Worm (Caenorhabditis elegans): Measurements from ENCODE around the gene F52H3.6.

F52H3.6 gene

DNA sequence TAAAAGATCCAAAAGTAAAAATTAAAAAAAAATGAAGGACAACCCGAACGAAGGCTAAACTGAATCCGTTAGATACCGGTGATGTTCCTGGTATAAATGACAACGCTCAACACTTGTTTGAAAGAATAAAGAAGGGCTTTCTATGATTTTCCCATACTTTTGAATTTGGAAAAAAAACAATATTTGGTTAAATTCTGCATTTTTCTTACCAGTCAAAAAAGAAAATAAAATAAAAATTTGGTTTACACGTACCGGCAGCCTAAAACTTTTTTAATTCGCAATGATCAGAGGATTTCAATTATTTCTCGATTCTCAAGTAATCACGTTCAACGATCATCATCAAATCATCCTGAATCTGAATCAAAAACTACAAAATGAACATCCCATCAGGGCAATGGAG is 26.7 kb downstream of the F52H3.6 start, which contains the start of gene ZK892.3:
TSS of gene ZK892.3 (plus strand) at position 301 of the 400 bp plus-strand sequence.
- TF ChIP-seq unc-62 (GFP tag; optimal IDR thresholded peaks at IDR 0.05) (no peak), nhr-11 (tag; optimal IDR thresholded peaks at IDR 0.05) (no peak), sea-2 (GFP tag; optimal IDR thresholded peaks at IDR 0.05) (no peak), lin-39 (tag; optimal IDR thresholded peaks at IDR 0.05) (no peak), nhr-67 (tag; optimal IDR thresholded peaks at IDR 0.05) (no peak), lsy-12 (tag; optimal IDR thresholded peaks at IDR 0.05) (no peak), ztf-11 (tag; optimal IDR thresholded peaks at IDR 0.05) (no peak), fkh-2 (tag; optimal IDR thresholded peaks at IDR 0.05) (no peak)

DNA sequence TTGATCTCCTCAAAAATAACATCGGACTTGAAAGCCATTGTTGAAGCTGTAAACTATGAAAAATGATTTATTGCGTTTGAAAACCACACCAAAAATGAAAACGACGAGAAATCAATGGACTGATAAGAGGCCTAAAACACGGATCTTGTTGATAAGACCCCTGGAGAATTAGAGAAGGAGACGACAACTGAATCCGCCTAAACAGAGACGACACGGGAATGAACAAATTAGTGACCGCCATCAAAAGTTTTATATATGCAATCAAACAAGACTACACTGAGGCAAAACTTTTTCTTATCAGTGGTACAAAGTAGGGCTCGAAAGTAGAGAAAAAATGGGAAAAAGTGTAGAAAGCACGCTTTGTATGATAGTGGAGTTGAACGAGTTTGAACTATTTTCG is 27.2 kb downstream of the F52H3.6 start, which contains the start of gene nlt-1:
TSS of gene nlt-1 (minus strand) at position 78 of the 400 bp plus-strand sequence.
- TF ChIP-seq jun-1 (tag; optimal IDR thresholded peaks at IDR 0.05) (peak; percentile 80), pha-4 (tag; optimal IDR thresholded peaks at IDR 0.05) (peak; percentile 50), zag-1 (tag; optimal IDR thresholded peaks at IDR 0.05) (no peak), lsy-12 (tag; optimal IDR thresholded peaks at IDR 0.05) (no peak), pqm-1 (tag; optimal IDR thresholded peaks at IDR 0.05) (peak; percentile 98), skn-1 (tag; optimal IDR thresholded peaks at IDR 0.05) (no peak), unc-39 (tag; optimal IDR thresholded peaks at IDR 0.05) (no peak), ceh-9 (tag; optimal IDR thresholded peaks at IDR 0.05) (no peak), nhr-23 (tag; optimal IDR thresholded peaks at IDR 0.05) (peak; percentile 13), ceh-82 (tag; optimal IDR thresholded peaks at IDR 0.05) (no peak), elt-2 (tag; optimal IDR thresholded peaks at IDR 0.05) (peak; percentile 98)

DNA sequence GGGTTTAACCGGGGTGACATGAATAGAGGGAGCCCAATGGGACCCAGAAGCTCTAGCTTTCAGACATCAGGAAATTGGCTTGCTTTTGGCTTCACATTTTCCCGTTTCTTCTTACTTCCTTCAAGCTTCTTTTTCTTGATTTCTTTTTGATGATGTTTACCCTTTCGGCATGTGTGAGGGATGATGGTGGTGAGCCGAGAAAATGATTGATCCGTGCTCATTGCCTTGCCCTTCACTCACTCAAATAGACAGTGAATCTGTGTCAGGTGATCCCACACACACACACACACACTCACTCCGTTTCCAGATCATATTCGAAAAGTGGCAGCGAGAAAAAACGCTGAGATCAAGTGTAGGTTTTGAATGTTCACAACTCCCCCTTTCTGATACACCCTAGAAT is 33.5 kb downstream of the F52H3.6 start:
- TF ChIP-seq nhr-76 (tag; optimal IDR thresholded peaks at IDR 0.05) (no peak), nhr-11 (tag; optimal IDR thresholded peaks at IDR 0.05) (no peak), R02D3.7 (tag; optimal IDR thresholded peaks at IDR 0.05) (no peak), egl-27 (tag; optimal IDR thresholded peaks at IDR 0.05) (no peak)

DNA sequence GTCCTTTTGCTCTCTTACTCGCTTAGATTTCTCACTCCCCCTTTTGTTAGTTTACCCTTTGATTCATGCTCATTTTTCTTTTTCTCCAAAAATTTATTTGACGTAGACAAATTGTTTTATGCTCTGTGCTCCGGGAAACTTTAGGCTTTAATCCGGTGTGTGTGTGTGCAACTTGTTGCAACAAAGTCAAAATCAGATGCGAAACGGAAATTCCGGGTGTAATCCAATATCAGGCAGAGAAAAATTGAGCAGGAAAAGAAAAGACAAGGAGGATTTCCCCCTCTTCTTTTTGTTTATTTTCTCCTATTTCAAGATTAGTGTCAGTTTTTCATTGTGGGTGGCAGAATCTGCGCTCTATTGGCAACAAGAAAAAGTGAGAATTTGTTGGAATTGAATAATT is 35.7 kb downstream of the F52H3.6 start:
- peak; percentile 12 for TF ChIP-seq fkh-10 (GFP tag; optimal IDR thresholded peaks at IDR 0.05)
- no peak for TF ChIP-seq nhr-237 (tag; optimal IDR thresholded peaks at IDR 0.05)

DNA sequence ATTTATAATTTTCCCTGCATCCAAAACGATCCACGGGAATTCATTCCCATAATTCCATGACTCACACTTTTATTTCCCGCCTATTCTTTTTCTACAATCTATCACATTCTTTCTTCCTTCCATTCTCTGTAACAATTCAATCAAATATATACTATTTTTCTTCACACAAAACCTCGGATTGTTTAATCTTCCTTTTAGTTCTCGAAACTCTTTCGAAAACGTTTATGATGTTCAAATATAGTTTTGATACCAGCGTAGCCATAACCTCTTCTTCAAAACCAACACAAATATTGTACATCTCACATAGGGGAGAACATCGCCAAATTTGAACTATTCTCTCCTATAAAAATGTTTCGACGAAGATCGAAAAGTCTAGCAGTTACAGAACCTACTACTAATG is 37.4 kb downstream of the F52H3.6 start, which contains the start of gene lec-3:
TSS of gene lec-3 (plus strand) at position 301 of the 400 bp plus-strand sequence.
- TF ChIP-seq ceh-28 (tag; optimal IDR thresholded peaks at IDR 0.05) (no peak), hmg-11 (tag; optimal IDR thresholded peaks at IDR 0.05) (no peak), sea-2 (GFP tag; optimal IDR thresholded peaks at IDR 0.05) (no peak), lin-15B (tag; optimal IDR thresholded peaks at IDR 0.05) (no peak), jun-1 (tag; optimal IDR thresholded peaks at IDR 0.05) (no peak), ceh-16 (tag; optimal IDR thresholded peaks at IDR 0.05) (no peak)

DNA sequence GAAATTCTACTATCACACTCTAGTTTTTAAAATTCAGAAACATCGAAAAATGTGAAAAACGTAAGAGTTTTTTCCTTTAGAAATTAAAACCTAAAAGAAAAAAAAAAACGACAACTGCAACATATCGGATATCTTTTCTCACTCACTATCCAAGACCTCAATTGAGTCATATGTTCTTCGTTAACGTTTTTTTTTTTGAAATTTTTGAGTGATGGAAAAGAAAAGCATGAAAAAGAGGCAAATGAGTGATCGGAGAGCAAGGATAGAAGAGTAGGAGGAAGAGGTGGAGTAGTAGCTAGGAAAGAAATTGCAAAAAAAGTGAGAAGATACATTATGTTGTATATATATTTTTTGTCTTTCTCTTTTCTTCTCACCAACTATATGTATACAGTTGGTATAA is 38.7 kb downstream of the F52H3.6 start:
- TF ChIP-seq ceh-9 (tag; optimal IDR thresholded peaks at IDR 0.05), result no peak
- TF ChIP-seq lin-15B (tag; optimal IDR thresholded peaks at IDR 0.05), result no peak
- no peak for TF ChIP-seq nhr-28 (tag; optimal IDR thresholded peaks at IDR 0.05)
- TF ChIP-seq lsy-12 (tag; optimal IDR thresholded peaks at IDR 0.05), result no peak
- TF ChIP-seq pqm-1 (tag; optimal IDR thresholded peaks at IDR 0.05), result no peak
- TF ChIP-seq fos-1 (tag; optimal IDR thresholded peaks at IDR 0.05), result no peak
- no peak for TF ChIP-seq nhr-43 (tag; optimal IDR thresholded peaks at IDR 0.05; ENCODE audit: poor library complexity, severe bottlenecking)
- no peak for TF ChIP-seq lin-39 (tag; optimal IDR thresholded peaks at IDR 0.05)
- no peak for TF ChIP-seq nhr-12 (tag; optimal IDR thresholded peaks at IDR 0.05)
- TF ChIP-seq nhr-76 (tag; optimal IDR thresholded peaks at IDR 0.05), result no peak

DNA sequence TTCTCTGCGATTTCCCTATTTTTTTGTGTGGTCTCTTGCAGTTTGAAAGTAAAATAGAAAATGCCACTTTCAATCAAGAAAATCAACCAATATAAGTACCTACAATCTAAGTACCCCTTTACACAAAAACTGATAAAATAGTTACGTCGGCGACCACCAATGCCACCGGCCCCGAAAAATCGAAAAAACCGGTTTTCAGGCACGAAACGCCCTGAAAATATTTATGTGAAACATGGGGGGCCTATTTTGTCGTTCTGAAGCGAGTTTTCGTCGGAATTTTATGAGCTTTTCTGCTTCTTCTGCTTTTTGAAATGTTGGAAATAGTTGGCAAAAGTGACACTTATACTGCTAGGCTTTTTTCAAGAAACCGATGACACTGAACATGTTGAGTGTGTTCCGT is 39.6 kb downstream of the F52H3.6 start:
- TF ChIP-seq egl-5 (tag; optimal IDR thresholded peaks at IDR 0.05) (no peak), elt-1 (tag; optimal IDR thresholded peaks at IDR 0.05) (no peak), fkh-2 (tag; optimal IDR thresholded peaks at IDR 0.05) (no peak), aly-2 (tag; optimal IDR thresholded peaks at IDR 0.05) (no peak), ceh-16 (tag; optimal IDR thresholded peaks at IDR 0.05) (no peak), nhr-77 (tag; optimal IDR thresholded peaks at IDR 0.05) (no peak), pha-4 (tag; optimal IDR thresholded peaks at IDR 0.05) (no peak), nhr-11 (tag; optimal IDR thresholded peaks at IDR 0.05) (no peak), snpc-4 (tag; optimal IDR thresholded peaks at IDR 0.05) (no peak), jun-1 (tag; optimal IDR thresholded peaks at IDR 0.05) (no peak), nhr-12 (tag; optimal IDR thresholded peaks at IDR 0.05) (no peak), nhr-23 (tag; optimal IDR thresholded peaks at IDR 0.05) (no peak), daf-12 (tag; optimal IDR thresholded peaks at IDR 0.05) (no peak), ceh-9 (tag; optimal IDR thresholded peaks at IDR 0.05) (no peak)
